Worm (Caenorhabditis elegans) whole organism, L4/young adult: ENCODE data around the gene F31B9.7.

Experiments
- W03F9.2 ChIP-seq: fragments of 150-350 bp; optimal IDR thresholded peaks from 2 replicates; lab custom pipeline; 2014; ENCODE audit warnings: missing biosample characterization, missing genetic modification characterization
- dao-5 ChIP-seq: sonication (generic microtip); optimal IDR thresholded peaks from 2 replicates; lab custom pipeline; 2016; ENCODE audit warnings: missing genotype, missing genetic modification characterization, moderate library complexity, missing compliant biosample characterization
- him-1 ChIP-seq: sonication (generic microtip); optimal IDR thresholded peaks from 2 replicates; lab custom pipeline; 2016; ENCODE audit warnings: missing genotype, missing genetic modification reagents, missing genetic modification characterization, missing compliant biosample characterization

The F31B9.7 gene

DNA sequence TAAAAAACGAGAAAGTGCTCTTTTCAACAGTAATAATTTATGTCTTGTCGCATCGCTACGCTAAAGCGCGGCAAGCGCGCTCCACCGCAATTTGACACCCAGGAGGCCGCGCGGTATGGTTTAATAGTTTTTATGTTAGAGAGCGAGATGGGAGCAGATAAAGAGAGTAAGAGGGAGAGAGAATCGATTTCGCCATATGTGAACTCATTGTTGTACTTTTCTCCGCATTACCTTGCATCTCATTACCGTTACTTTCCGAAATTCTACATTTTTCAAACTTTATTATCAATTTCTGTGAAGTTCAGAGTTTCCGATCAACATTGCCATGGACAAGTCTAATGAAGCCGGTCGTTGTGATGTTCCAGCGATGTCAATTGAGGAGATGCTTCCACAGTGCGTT, 4.0 kb downstream of the F31B9.7 start, which contains the start of gene F31B9.3:
Gene F31B9.3 (plus strand): TSS at position 301 of the 400 bp plus-strand sequence.
- TF ChIP-seq dao-5 (tag; lab: Kevin White, UChicago) (no peak), him-1 (tag; lab: Kevin White, UChicago) (no peak), W03F9.2 (tag; lab: Kevin White, UChicago) (no peak)

DNA sequence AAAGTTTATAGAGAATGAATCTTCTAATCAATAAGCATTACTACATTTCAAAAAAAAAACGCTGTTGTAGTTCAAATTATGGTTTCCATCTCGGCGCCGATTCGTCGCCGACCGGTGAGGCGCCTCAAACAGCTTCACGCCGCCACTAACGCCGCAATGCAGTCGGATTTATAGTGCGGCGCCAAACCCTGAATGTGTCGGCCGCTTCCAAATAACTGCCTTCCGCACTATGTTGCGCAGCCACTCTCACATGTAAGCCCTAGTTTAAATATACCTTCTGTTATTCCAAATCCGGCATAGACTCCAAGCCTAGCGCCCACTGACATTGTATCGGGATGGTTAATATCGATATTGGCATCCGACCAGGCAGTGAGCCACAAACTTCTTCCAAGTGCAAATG, 13.4 kb downstream of the F31B9.7 start:
- TF ChIP-seq dao-5 (tag; lab: Kevin White, UChicago) (no peak), him-1 (tag; lab: Kevin White, UChicago) (no peak), W03F9.2 (tag; lab: Kevin White, UChicago) (no peak)

DNA sequence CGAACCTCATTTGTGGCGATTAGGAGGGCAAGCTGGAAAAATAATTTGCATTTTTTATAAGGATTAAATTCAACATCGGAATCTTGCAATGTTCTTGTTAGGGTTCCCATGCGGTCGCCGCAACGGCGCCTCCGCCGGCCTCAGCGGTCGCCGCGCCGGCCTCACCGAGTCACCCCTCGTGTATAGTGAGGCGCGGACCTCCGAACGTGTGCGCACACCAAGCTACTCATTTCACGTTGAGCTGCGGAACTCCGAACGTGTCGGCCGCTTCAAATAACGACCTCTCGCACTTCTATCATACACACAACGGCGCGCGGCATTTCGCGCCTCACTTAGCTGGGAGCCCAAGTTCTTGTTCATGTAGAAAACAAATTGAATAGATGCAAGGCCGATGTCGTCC, 18.4 kb downstream of the F31B9.7 start:
- no peak for TF ChIP-seq him-1 (tag; lab: Kevin White, UChicago)
- no peak for TF ChIP-seq dao-5 (tag; lab: Kevin White, UChicago)
- no peak for TF ChIP-seq W03F9.2 (tag; lab: Kevin White, UChicago)

DNA sequence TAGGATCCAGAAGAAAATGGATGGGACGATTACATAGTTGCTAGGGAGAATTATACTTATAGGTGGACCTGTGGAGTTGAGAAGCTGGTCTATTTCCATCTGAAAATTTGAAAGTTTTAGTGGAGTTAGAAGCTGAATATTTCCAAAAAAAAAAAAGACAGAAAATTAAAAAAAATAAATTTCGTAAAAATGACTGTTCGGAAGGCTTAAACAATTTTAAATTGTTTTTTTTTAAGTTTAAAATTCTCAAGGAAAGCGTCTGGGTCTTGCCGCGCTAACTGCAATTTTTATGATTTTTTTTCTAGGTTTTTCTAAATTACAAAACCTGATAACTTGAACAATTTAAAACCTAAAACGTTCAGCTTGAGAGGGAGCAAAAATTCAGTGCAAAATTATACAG, 19.8 kb downstream of the F31B9.7 start, which contains the start of gene mrp-3:
Gene mrp-3 (minus strand): TSS at position 101 of the 400 bp plus-strand sequence.
- no peak for TF ChIP-seq W03F9.2 (tag; lab: Kevin White, UChicago)
- no peak for TF ChIP-seq him-1 (tag; lab: Kevin White, UChicago)
- TF ChIP-seq dao-5 (tag; lab: Kevin White, UChicago): no peak

DNA sequence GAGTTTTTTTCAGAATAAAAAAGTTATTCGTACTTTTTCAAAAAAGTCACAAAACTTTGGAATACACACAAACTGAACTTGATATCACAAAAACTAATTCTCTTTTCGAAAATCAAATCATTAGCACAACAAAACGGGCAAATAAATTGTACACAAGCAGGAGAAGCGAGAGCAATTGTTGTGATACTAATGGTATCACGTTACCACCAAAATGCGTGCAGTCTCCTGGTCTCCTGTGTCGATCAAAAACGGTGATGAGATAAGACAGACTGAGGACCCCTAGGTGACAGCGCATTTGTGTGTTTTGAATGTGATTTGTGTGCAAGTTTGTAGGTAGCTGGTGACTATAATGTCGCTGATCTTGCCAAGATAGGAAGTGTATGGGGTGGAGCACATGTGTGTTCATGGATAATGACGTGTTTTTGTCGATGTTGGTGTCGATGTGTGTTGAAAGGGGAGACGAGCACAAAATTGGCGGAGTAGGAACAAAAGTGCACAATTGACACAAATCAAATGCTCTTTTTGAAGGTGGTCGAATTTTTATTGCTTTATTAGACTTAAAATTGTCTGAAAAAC, 20.4 kb downstream of the F31B9.7 start:
- no peak for TF ChIP-seq him-1 (tag; lab: Kevin White, UChicago)
- TF ChIP-seq W03F9.2 (tag; lab: Kevin White, UChicago): no peak
- no peak for TF ChIP-seq dao-5 (tag; lab: Kevin White, UChicago)

DNA sequence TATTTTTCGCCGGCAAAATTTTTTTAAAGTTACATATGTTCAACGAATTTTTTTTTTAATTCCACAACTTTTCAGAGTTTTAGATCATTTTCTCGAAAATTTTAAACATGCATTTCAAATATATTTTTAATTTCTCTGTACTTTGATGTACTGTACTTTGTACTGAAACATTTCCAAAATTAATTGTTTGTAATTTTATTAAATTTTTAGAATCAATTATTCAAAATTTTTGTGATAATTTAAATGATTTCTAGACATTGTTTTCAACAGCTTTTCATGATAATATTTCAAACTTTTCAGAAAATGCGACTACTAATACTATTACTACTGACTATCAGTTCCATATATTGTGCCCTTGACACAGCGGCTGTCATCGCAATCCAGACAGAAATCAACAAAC, 24.2 kb downstream of the F31B9.7 start, which contains the start of gene mec-5:
Gene mec-5 (plus strand): TSS at position 301 of the 400 bp plus-strand sequence.
- TF ChIP-seq him-1 (tag; lab: Kevin White, UChicago): no peak
- TF ChIP-seq dao-5 (tag; lab: Kevin White, UChicago): no peak
- no peak for TF ChIP-seq W03F9.2 (tag; lab: Kevin White, UChicago)

DNA sequence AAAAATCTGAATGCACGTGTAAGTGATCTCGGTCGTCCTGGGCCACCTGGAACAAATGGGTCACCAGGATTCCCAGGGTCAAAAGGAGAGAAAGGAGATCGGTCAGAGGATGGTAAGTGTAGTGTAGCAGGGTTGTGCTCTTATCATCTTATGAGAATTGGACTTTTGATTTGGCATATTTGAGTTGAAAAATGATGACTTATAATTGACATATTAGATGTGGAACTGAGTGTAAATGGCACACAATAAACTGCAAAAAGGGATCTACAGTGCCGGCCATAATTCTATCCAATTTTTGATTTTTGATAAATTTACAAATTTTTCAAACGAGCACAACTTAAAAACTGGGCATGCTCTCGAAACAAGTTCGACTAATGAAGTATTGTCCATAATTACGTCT, 24.7 kb downstream of the F31B9.7 start:
- no peak for TF ChIP-seq him-1 (tag; lab: Kevin White, UChicago)
- TF ChIP-seq dao-5 (tag; lab: Kevin White, UChicago): no peak
- no peak for TF ChIP-seq W03F9.2 (tag; lab: Kevin White, UChicago)

DNA sequence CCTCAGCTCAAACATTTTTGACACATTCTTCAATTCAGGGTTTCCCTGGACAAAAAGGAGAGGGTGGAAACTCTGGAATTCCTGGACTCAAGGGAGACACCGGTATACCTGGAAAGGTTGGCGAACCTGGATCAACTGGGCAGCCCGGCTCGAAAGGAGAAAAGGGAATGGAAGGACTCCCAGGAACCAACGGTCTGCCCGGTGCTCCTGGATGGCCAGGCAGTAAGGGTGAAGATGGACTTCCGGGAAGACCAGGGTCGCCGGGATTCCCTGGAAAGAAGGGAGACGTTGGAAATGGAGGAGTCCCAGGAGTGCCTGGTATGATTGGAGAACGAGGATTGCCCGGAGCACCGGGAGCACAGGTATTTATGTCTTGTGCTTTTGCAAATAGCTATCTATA, 26.3 kb downstream of the F31B9.7 start:
- TF ChIP-seq him-1 (tag; lab: Kevin White, UChicago) (no peak), dao-5 (tag; lab: Kevin White, UChicago) (no peak), W03F9.2 (tag; lab: Kevin White, UChicago) (no peak)

DNA sequence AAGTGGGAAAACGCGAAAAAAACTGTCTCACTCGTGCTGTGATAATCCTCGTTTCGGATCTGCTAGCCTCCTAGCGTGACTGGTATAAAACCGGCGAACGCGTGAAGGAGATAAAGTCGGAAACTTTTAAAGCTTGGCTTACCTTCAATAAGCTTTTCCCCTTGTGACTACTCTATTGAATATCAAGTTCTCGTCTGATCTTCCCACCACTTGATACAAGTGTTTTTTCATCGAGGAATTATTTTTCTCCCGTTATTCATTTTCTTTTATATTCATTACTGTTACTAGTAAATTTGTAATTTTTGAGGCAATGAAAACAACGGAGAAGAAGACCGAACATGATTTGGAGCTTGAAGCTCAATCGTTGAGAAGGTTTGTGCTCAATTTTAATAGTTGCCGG, 31.7 kb downstream of the F31B9.7 start, which contains the start of gene col-186:
Gene col-186 (plus strand): TSS at position 301 of the 400 bp plus-strand sequence.
- TF ChIP-seq W03F9.2 (tag; lab: Kevin White, UChicago) (no peak), him-1 (tag; lab: Kevin White, UChicago) (no peak), dao-5 (tag; lab: Kevin White, UChicago) (no peak)

DNA sequence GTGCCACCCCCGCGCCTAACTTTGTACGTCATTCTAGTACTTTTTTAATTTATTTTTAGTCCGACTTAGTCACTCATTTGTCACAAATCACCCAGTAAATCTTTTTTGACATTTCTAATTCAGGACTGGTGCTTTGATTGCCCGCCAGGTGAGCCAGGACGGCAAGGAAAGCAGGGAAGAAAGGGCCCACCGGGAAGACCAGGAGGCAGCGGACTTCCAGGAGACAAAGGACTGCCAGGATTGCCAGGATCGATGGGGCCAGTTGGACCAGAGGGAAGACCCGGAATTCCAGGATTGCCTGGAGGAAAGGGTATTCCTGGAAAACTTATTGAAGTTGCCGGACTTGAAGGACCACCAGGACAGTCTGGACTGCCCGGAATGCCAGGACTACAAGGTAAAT, 33.6 kb downstream of the F31B9.7 start:
- TF ChIP-seq dao-5 (tag; lab: Kevin White, UChicago) (no peak), W03F9.2 (tag; lab: Kevin White, UChicago) (no peak), him-1 (tag; lab: Kevin White, UChicago) (no peak)

DNA sequence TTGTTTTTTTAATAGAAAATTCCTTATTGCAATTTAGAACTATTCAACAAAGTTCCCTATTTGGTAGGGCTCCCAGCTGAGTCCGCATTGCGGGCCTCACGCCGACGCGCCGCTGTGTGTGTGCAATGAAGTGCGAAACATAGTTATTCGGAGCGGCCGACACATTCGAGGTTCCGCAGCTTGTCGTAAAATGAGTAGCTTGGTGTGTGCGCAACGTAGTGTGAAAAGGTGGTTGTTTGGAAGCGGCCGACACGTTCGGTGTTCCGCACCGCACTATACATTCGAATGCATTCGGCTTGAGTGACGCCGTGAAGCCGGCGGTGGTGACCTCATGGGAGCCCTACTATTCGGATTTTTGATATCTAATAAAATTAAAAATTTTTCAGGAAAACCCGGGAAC, 34.1 kb downstream of the F31B9.7 start:
- TF ChIP-seq dao-5 (tag; lab: Kevin White, UChicago): no peak
- TF ChIP-seq him-1 (tag; lab: Kevin White, UChicago): no peak

DNA sequence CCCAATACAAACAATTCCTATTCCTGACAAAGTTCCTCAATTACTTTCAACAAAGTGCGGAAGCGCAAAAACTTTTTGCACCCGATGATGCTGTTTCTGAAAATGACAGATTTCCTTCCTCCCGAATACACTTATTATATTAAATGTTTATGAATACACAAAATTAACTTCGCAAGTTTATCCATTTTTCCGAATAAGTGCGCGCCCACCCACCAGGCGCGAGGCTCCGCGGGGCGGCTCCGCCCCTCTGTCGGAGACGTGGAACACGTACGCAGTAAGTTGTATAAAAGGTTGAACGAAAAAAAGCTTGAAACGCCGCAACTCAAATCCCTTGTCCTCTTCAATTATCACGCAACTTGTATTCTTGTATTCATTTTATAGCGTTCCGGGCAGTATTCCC, 39.3 kb downstream of the F31B9.7 start, which contains the start of gene C09G1.5:
Gene C09G1.5 (plus strand): TSS at position 301 of the 400 bp plus-strand sequence.
- TF ChIP-seq dao-5 (tag; lab: Kevin White, UChicago) (no peak), W03F9.2 (tag; lab: Kevin White, UChicago) (no peak), him-1 (tag; lab: Kevin White, UChicago) (no peak)
